Worm (Caenorhabditis elegans) whole organism, late embryonic: Measurements from ENCODE around the gene fzy-1.

Source experiments
- C08G9.2 ChIP-seq: sonication (generic microtip); optimal IDR thresholded peaks from 2 replicates; lab custom pipeline; 2016; ENCODE audit warnings: mild to moderate bottlenecking, missing genetic modification characterization, moderate library complexity, missing compliant biosample characterization
- ahr-1 ChIP-seq: sonication (generic microtip); optimal IDR thresholded peaks from 2 replicates; lab custom pipeline; 2016; ENCODE audit warnings: missing genetic modification characterization, missing compliant biosample characterization
- ama-1 ChIP-seq: fragments of 150-350 bp; optimal IDR thresholded peaks from 2 replicates; lab custom pipeline; 2014
- ceh-18 ChIP-seq: sonication (generic microtip); optimal IDR thresholded peaks from 2 replicates; lab custom pipeline; 2016; ENCODE audit warnings: missing genetic modification characterization, missing compliant biosample characterization
- ceh-2 ChIP-seq: sonication (generic microtip); optimal IDR thresholded peaks from 2 replicates; lab custom pipeline; 2016; ENCODE audit warnings: missing genotype, missing genetic modification characterization, missing compliant biosample characterization
- ceh-22 ChIP-seq: sonication (generic microtip); optimal IDR thresholded peaks from 2 replicates; lab custom pipeline; 2017; ENCODE audit warnings: missing biosample characterization, missing genetic modification characterization
- ceh-24 ChIP-seq: sonication (generic microtip); optimal IDR thresholded peaks from 2 replicates; lab custom pipeline; 2016; ENCODE audit warnings: mild to moderate bottlenecking, missing genetic modification characterization, missing compliant biosample characterization
- ceh-48 ChIP-seq: sonication (generic microtip); optimal IDR thresholded peaks from 2 replicates; lab custom pipeline; 2016; ENCODE audit warnings: missing genetic modification characterization, inconsistent platforms, missing compliant biosample characterization
- ceh-6 ChIP-seq: fragments of 200-800 bp; sonication (Bioruptor generic); optimal IDR thresholded peaks from 2 replicates; lab custom pipeline; 2018; ENCODE audit warnings: mild to moderate bottlenecking, missing genetic modification characterization, missing compliant biosample characterization
- ceh-9 ChIP-seq: sonication (generic microtip); optimal IDR thresholded peaks from 2 replicates; lab custom pipeline; 2016; ENCODE audit warnings: mild to moderate bottlenecking, missing genetic modification characterization, inconsistent platforms, missing compliant biosample characterization
- che-1 ChIP-seq: sonication (generic microtip); optimal IDR thresholded peaks from 2 replicates; lab custom pipeline; 2016; ENCODE audit warnings: mild to moderate bottlenecking, missing genetic modification characterization, missing compliant biosample characterization
- dve-1 ChIP-seq: sonication (generic microtip); optimal IDR thresholded peaks from 2 replicates; lab custom pipeline; 2017; ENCODE audit warnings: antibody characterized with exemption, mild to moderate bottlenecking, missing genetic modification characterization, missing compliant biosample characterization
- elt-4 ChIP-seq: sonication (generic microtip); optimal IDR thresholded peaks from 2 replicates; lab custom pipeline; 2016; ENCODE audit warnings: missing genetic modification characterization, missing compliant biosample characterization
- eyg-1 ChIP-seq: sonication (generic microtip); optimal IDR thresholded peaks from 2 replicates; lab custom pipeline; 2016; ENCODE audit warnings: missing genotype, missing genetic modification characterization, missing compliant biosample characterization
- fkh-6 ChIP-seq: sonication (generic microtip); optimal IDR thresholded peaks from 2 replicates; lab custom pipeline; 2016; ENCODE audit warnings: missing genetic modification characterization, missing compliant biosample characterization
- hlh-13 ChIP-seq: fragments of 200-800 bp; sonication (Bioruptor generic); optimal IDR thresholded peaks from 2 replicates; lab custom pipeline; 2018; ENCODE audit warnings: mild to moderate bottlenecking, missing genetic modification characterization, missing compliant biosample characterization
- hlh-30 ChIP-seq: sonication (generic microtip); optimal IDR thresholded peaks from 2 replicates; lab custom pipeline; 2017; ENCODE audit warnings: antibody characterized with exemption, missing genetic modification characterization, missing compliant biosample characterization; ENCODE audit not compliant: insufficient read depth
- hlh-6 ChIP-seq: sonication (generic microtip); optimal IDR thresholded peaks from 2 replicates; lab custom pipeline; 2016; ENCODE audit warnings: missing genotype, missing genetic modification characterization, missing compliant biosample characterization
- hlh-8 ChIP-seq: sonication (generic microtip); optimal IDR thresholded peaks from 2 replicates; lab custom pipeline; 2016; ENCODE audit warnings: missing genotype, missing genetic modification characterization, missing compliant biosample characterization
- lin-11 ChIP-seq: fragments of 200-800 bp; sonication (Bioruptor generic); optimal IDR thresholded peaks from 2 replicates; lab custom pipeline; 2018; ENCODE audit warnings: mild to moderate bottlenecking, missing genetic modification characterization, missing compliant biosample characterization
- madf-2 ChIP-seq: sonication (generic microtip); optimal IDR thresholded peaks from 2 replicates; lab custom pipeline; 2017; ENCODE audit warnings: missing genetic modification characterization, missing compliant biosample characterization
- mec-3 ChIP-seq: sonication (generic microtip); optimal IDR thresholded peaks from 2 replicates; lab custom pipeline; 2016; ENCODE audit warnings: borderline replicate concordance, missing genetic modification characterization, missing compliant biosample characterization
- nhr-11 ChIP-seq: fragments of 150-350 bp; optimal IDR thresholded peaks from 2 replicates; lab custom pipeline; 2014; ENCODE audit warnings: missing biosample characterization, missing genetic modification characterization
- npax-4 ChIP-seq: sonication (generic microtip); optimal IDR thresholded peaks from 2 replicates; lab custom pipeline; 2016; ENCODE audit warnings: missing genetic modification characterization, missing compliant biosample characterization
- odd-2 ChIP-seq: sonication (generic microtip); optimal IDR thresholded peaks from 2 replicates; lab custom pipeline; 2017; ENCODE audit warnings: antibody characterized with exemption, mild to moderate bottlenecking, missing genetic modification characterization, missing compliant biosample characterization
- pag-3 ChIP-seq: sonication (generic microtip); optimal IDR thresholded peaks from 2 replicates; lab custom pipeline; 2016; ENCODE audit warnings: missing compliant biosample characterization, missing genetic modification characterization, borderline replicate concordance
- pat-9 ChIP-seq: fragments of 200-800 bp; sonication (Bioruptor generic); optimal IDR thresholded peaks from 2 replicates; lab custom pipeline; 2018; ENCODE audit warnings: mild to moderate bottlenecking, missing genetic modification characterization, moderate library complexity, missing compliant biosample characterization
- pax-1 ChIP-seq: fragments of 150-350 bp; optimal IDR thresholded peaks from 2 replicates; lab custom pipeline; 2014; ENCODE audit warnings: missing biosample characterization, missing genetic modification characterization
- pha-2 ChIP-seq: sonication (generic microtip); optimal IDR thresholded peaks from 2 replicates; lab custom pipeline; 2017; ENCODE audit warnings: mild to moderate bottlenecking, missing genetic modification characterization, missing compliant biosample characterization
- rnt-1 ChIP-seq: sonication (generic microtip); optimal IDR thresholded peaks from 2 replicates; lab custom pipeline; 2016; ENCODE audit warnings: missing genetic modification characterization, missing compliant biosample characterization
- sdc-2 ChIP-seq: sonication (generic microtip); optimal IDR thresholded peaks from 2 replicates; lab custom pipeline; 2016; ENCODE audit warnings: missing genotype, missing genetic modification characterization, missing compliant biosample characterization
- sox-2 ChIP-seq: fragments of 200-800 bp; sonication (Bioruptor generic); IDR thresholded peaks from 2 replicates; pipeline ENCODE4 v1.3.6; 2022; ENCODE audit warnings: missing genetic modification reagents, missing genetic modification characterization, missing compliant biosample characterization
- syd-9 ChIP-seq: sonication (generic microtip); optimal IDR thresholded peaks from 2 replicates; lab custom pipeline; 2016; ENCODE audit warnings: mild to moderate bottlenecking, missing genetic modification characterization, moderate library complexity, missing compliant biosample characterization
- tbx-7 ChIP-seq: sonication (generic microtip); optimal IDR thresholded peaks from 2 replicates; lab custom pipeline; 2016; ENCODE audit warnings: missing genotype, missing genetic modification characterization, missing compliant biosample characterization
- unc-3 ChIP-seq, 2 experiments: fragments of 200-800 bp in 1 of 2; sonication (Bioruptor generic) in 1 of 2; sonication (generic microtip) in 1 of 2; conservative IDR thresholded peaks in 1 of 2; optimal IDR thresholded peaks in 1 of 2; 2 replicates each; pipeline versions ENCODE4 v1.3.6 to Lab custom; 2016 to 2022; ENCODE audit warnings: missing compliant biosample characterization in 2 of 2, missing genetic modification characterization in 2 of 2, missing genetic modification reagents in 1 of 2
- unc-55 ChIP-seq: sonication (generic microtip); optimal IDR thresholded peaks from 2 replicates; lab custom pipeline; 2017; ENCODE audit warnings: missing biosample characterization, missing genetic modification reagents, missing genetic modification characterization
- unc-86 ChIP-seq: sonication (generic microtip); optimal IDR thresholded peaks from 2 replicates; lab custom pipeline; 2016; ENCODE audit warnings: missing genetic modification characterization, missing compliant biosample characterization
- zip-5 ChIP-seq: sonication (generic microtip); optimal IDR thresholded peaks from 2 replicates; lab custom pipeline; 2016; ENCODE audit warnings: missing genetic modification characterization, missing compliant biosample characterization

Gene fzy-1

DNA sequence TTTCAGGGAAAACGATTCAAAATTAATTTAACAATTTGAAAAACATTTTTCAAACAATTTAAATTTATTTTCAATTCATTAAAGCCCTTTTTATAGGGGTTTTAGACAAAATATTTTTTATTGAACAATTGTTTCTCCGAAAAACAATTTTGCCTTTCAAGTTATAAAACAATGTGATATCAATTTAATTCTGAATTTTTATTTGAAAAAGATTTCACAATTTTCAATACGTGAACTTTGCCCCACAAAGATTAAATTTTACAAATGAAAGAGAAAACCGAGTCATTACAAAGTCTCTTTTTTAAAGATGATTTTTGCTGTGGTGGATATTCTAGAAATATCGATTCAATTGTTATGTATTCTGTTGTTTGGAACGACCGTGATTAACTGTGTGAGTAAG lies 18.3 kb downstream of the fzy-1 start, which contains the start of gene ZK177.2:
Gene ZK177.2 (plus strand): TSS at position 301 of the 400 bp plus-strand sequence.
- TF ChIP-seq ceh-22 (tag; lab: Kevin White, UChicago) (no peak), che-1 (tag; lab: Kevin White, UChicago) (no peak), ceh-48 (tag; lab: Kevin White, UChicago) (no peak), unc-3 (GFP tag; conservative IDR thresholded peaks at IDR 0.05; lab: Robert Waterston, UW) (no peak), unc-3 (tag; optimal IDR thresholded peaks at IDR 0.05; lab: Kevin White, UChicago) (no peak), syd-9 (tag; lab: Kevin White, UChicago) (no peak), sox-2 (no peak), ama-1 (no peak), eyg-1 (tag; lab: Kevin White, UChicago) (no peak), elt-4 (tag; lab: Kevin White, UChicago) (no peak), C08G9.2 (tag; lab: Kevin White, UChicago) (no peak), sdc-2 (tag; lab: Kevin White, UChicago) (no peak), hlh-13 (GFP tag; lab: Kevin White, UChicago) (no peak), ceh-9 (no peak), hlh-8 (no peak), tbx-7 (tag; lab: Kevin White, UChicago) (no peak), ceh-18 (tag; lab: Kevin White, UChicago) (no peak), unc-55 (GFP tag; lab: Kevin White, UChicago) (no peak)

DNA sequence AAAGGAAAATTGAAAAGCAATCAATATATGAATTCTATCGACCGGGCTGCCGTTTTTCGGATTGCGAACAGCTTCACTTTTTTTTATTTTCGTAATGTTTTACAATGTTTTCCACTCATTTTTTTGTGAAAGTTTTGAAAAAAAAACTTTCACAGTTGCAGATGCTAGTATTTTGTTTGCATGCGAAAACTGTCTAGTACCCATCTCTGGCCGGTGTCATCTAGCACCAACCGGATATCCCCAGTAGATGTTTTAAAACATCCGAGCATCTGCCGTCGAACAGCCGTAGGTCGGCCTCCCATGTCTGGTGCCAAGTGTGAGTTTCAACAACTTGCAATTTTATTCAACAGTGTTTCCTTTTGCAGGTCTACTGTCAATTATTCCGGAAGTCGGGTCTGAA lies 20.8 kb downstream of the fzy-1 start, which contains the start of gene ZK177.12:
Gene ZK177.12 (plus strand): TSS at position 301 of the 400 bp plus-strand sequence.
- TF ChIP-seq ahr-1 (tag; lab: Kevin White, UChicago) (no peak), mec-3 (tag; lab: Kevin White, UChicago) (no peak)

DNA sequence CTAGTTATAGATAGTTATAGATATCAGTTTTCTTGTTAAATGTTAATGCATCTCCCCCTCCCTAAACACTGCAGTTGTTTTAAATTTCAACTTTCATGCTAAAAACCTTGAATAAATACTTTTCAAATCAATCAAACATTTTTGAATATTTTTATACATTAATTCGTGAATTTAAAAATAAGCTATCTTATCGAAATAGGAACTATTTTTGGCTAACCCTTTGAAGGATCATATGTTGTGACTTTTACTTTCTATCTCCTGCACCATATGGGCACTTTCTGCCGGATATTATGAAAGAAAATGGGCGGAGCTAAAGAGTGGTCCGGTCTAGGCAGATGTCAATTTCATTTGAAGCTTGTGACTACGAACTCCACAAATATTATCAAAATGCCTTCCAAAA lies 22.1 kb downstream of the fzy-1 start, which contains the start of gene ZK177.11:
Gene ZK177.11 (plus strand): TSS at position 301 of the 400 bp plus-strand sequence.
- TF ChIP-seq madf-2 (tag; lab: Kevin White, UChicago) = no peak
- TF ChIP-seq tbx-7 (tag; lab: Kevin White, UChicago) = no peak
- no peak for TF ChIP-seq sdc-2 (tag; lab: Kevin White, UChicago)
- TF ChIP-seq ceh-22 (tag; lab: Kevin White, UChicago) = no peak
- no peak for TF ChIP-seq hlh-13 (GFP tag; lab: Kevin White, UChicago)
- no peak for TF ChIP-seq hlh-30 (tag; lab: Kevin White, UChicago)
- no peak for TF ChIP-seq zip-5 (tag; lab: Kevin White, UChicago)
- no peak for TF ChIP-seq unc-3 (GFP tag; conservative IDR thresholded peaks at IDR 0.05; lab: Robert Waterston, UW)
- no peak for TF ChIP-seq unc-3 (tag; optimal IDR thresholded peaks at IDR 0.05; lab: Kevin White, UChicago)
- no peak for TF ChIP-seq dve-1
- TF ChIP-seq pha-2 (tag; lab: Kevin White, UChicago) = no peak
- TF ChIP-seq ceh-2 (tag; lab: Kevin White, UChicago) = no peak
- TF ChIP-seq fkh-6 (tag; lab: Kevin White, UChicago) = no peak
- no peak for TF ChIP-seq syd-9 (tag; lab: Kevin White, UChicago)

DNA sequence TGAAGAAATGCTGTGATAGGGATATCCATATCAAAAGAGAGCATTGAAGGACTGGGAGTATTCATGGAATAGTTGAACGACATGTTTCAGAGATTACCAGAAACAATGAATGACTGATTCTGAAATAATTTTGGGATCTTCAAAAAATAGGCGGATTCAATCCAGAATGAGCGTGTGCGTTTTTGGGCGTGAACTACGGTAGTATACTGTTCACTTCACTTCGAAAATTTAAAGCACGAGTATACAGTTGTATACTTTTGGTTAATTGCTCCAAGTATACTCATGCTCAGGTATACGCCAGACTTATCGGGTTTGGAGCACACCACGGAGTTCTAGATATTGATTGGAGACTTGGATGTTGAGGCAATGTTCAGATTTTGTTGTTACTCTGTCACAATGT lies 24.7 kb downstream of the fzy-1 start, which contains the start of gene tbx-35:
Gene tbx-35 (minus strand): TSS at position 101 of the 400 bp plus-strand sequence.
- TF ChIP-seq C08G9.2 (tag; lab: Kevin White, UChicago) (no peak), odd-2 (tag; lab: Kevin White, UChicago) (no peak), hlh-6 (tag; lab: Kevin White, UChicago) (no peak), pha-2 (tag; lab: Kevin White, UChicago) (no peak), pax-1 (no peak), tbx-7 (tag; lab: Kevin White, UChicago) (no peak)

DNA sequence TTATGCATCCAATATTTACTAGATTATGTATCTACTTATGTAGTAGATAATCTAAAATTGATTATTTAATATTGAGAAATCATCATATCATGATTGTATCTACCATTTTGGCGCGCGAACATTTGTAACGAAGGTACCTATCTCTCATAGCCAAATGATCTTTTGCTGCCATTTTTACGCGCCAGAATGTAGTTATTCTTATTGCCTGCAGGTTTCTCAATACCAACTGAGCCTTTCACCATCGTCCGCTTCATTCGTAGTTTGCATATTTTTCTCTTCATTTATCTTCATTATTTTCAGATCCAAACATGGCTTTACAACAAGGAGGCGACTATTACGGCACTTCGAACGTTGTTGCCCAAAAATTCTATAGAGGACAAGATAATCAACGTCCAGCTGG lies 27.3 kb downstream of the fzy-1 start, which contains the start of gene ZK177.1:
Gene ZK177.1 (plus strand): TSS at position 301 of the 400 bp plus-strand sequence.
- TF ChIP-seq lin-11 (no peak), unc-86 (tag; lab: Kevin White, UChicago) (no peak), tbx-7 (tag; lab: Kevin White, UChicago) (no peak), odd-2 (tag; lab: Kevin White, UChicago) (no peak), eyg-1 (tag; lab: Kevin White, UChicago) (no peak), ceh-6 (GFP tag; lab: Kevin White, UChicago) (no peak), ceh-24 (tag; lab: Kevin White, UChicago) (no peak), zip-5 (tag; lab: Kevin White, UChicago) (no peak), rnt-1 (tag; lab: Kevin White, UChicago) (no peak), pag-3 (no peak), npax-4 (tag; lab: Kevin White, UChicago) (no peak), nhr-11 (tag; lab: Kevin White, UChicago) (no peak), hlh-13 (GFP tag; lab: Kevin White, UChicago) (no peak), hlh-8 (no peak), ceh-22 (tag; lab: Kevin White, UChicago) (no peak), dve-1 (no peak), pat-9 (tag; lab: Kevin White, UChicago) (no peak)
